Worm (Caenorhabditis elegans): Measurements from ENCODE around the gene F59B10.4.

The F59B10.4 gene

DNA sequence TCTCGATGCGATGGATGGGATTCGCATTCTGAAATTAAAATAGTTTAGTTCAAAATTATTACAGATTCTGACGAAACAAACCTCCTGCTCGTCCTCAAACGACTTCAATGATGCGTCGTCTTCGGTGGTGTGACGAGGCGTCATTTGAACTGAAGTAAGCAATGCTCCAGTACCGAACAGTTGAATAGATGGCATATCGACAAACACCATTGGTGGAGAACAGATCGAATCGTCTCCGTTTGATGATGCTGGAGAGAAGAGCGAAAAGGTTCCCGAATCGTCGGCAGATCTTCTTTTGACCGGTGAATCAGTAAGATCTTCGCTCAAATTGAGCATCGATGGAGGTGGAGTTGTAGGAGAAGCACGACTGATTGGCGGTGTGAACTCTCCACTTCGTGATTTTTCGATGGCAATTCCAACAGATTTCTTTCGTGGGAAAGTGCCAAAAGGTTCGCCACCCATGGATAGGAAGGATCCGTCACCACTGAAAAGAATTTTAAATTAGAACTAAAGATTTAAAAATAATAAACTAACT is 25.5 kb upstream of the F59B10.4 start:
- TF ChIP-seq lin-39 (tag; optimal IDR thresholded peaks at IDR 0.05): no peak
- peak; percentile 95 for TF ChIP-seq ama-1 (optimal IDR thresholded peaks at IDR 0.05)
- TF ChIP-seq ztf-4 (tag; optimal IDR thresholded peaks at IDR 0.05): peak; percentile 26
- no peak for TF ChIP-seq nhr-77 (tag; optimal IDR thresholded peaks at IDR 0.05)
- TF ChIP-seq nhr-237 (tag; optimal IDR thresholded peaks at IDR 0.05): no peak
- no peak for TF ChIP-seq ztf-11 (tag; optimal IDR thresholded peaks at IDR 0.05)
- no peak for TF ChIP-seq nhr-25 (tag; optimal IDR thresholded peaks at IDR 0.05)
- TF ChIP-seq skn-1 (tag; optimal IDR thresholded peaks at IDR 0.05): no peak
- TF ChIP-seq mml-1 (tag; optimal IDR thresholded peaks at IDR 0.05): no peak
- no peak for TF ChIP-seq elt-3 (tag; optimal IDR thresholded peaks at IDR 0.05)
- TF ChIP-seq elt-2 (tag; optimal IDR thresholded peaks at IDR 0.05): no peak
- TF ChIP-seq nhr-12 (tag; optimal IDR thresholded peaks at IDR 0.05): no peak
- TF ChIP-seq jun-1 (tag; optimal IDR thresholded peaks at IDR 0.05): no peak
- TF ChIP-seq fos-1 (tag; optimal IDR thresholded peaks at IDR 0.05): no peak
- no peak for TF ChIP-seq egl-5 (tag; optimal IDR thresholded peaks at IDR 0.05)
- TF ChIP-seq tbx-2 (tag; optimal IDR thresholded peaks at IDR 0.05): peak; percentile 1
- no peak for TF ChIP-seq R02D3.7 (tag; optimal IDR thresholded peaks at IDR 0.05)
- TF ChIP-seq nhr-28 (tag; optimal IDR thresholded peaks at IDR 0.05): no peak
- TF ChIP-seq pha-4 (tag; optimal IDR thresholded peaks at IDR 0.05): no peak
- no peak for TF ChIP-seq egl-27 (tag; optimal IDR thresholded peaks at IDR 0.05)
- TF ChIP-seq aly-2 (tag; optimal IDR thresholded peaks at IDR 0.05): no peak

ce11 chrII:10543457-10544137 is 24.7 kb upstream of the F59B10.4 start:
- TF ChIP-seq R02D3.7 (tag; optimal IDR thresholded peaks at IDR 0.05) (no peak), fkh-10 (GFP tag; optimal IDR thresholded peaks at IDR 0.05) (no peak), fkh-2 (tag; optimal IDR thresholded peaks at IDR 0.05) (no peak), elt-1 (tag; optimal IDR thresholded peaks at IDR 0.05) (peak; percentile 7), nhr-67 (tag; optimal IDR thresholded peaks at IDR 0.05) (no peak), jun-1 (tag; optimal IDR thresholded peaks at IDR 0.05) (peak; percentile 9), ama-1 (optimal IDR thresholded peaks at IDR 0.05) (peak; percentile 47), elt-3 (tag; optimal IDR thresholded peaks at IDR 0.05) (peak in 1 of 3 experiments; percentile 11), sea-2 (GFP tag; optimal IDR thresholded peaks at IDR 0.05) (no peak), unc-39 (tag; optimal IDR thresholded peaks at IDR 0.05) (no peak), pha-4 (tag; optimal IDR thresholded peaks at IDR 0.05) (peak; percentile 27), aly-2 (tag; optimal IDR thresholded peaks at IDR 0.05) (no peak), nhr-25 (tag; optimal IDR thresholded peaks at IDR 0.05) (peak; percentile 8)

DNA sequence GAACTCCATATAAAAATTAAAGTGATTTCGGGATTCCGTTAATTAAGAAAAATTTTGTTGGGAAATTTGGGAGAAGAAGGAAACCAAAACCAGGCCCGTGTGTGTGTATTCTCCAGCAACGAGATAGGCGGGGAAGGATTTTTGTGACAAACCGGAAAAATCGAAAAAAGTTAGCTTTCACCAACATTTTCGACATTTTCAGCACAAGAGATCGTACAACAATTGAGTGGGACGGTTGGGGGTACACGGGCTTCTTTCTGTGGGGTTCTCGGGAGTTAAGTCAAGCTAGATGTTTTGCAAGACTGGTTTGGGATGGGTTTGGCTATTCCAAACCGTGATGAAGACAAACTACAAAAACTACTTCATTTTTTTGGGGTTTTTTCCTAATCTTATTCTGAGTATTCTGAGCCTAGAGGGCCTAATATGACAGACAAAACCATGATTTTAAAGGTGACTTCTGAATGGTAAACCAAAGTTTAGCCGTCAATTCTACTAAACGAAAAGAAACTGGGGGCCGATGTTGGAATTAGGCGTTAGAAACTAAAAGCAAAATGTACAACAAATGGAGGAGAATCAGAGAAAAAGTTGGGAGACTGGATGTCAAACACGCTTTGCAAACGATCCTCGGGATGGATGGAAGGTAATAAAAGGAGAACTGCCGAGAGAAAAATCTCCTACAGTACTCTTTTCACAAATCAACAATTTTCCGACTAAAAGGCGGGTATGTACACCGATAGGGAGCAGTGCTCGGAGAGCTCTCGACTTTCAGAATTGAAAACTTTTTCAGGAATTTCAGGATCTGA is 23.9 kb upstream of the F59B10.4 start:
- no peak for TF ChIP-seq ceh-28 (tag; optimal IDR thresholded peaks at IDR 0.05)
- no peak for TF ChIP-seq unc-39 (tag; optimal IDR thresholded peaks at IDR 0.05)
- peak; percentile 69 for TF ChIP-seq nhr-25 (tag; optimal IDR thresholded peaks at IDR 0.05)
- TF ChIP-seq ztf-4 (tag; optimal IDR thresholded peaks at IDR 0.05): peak; percentile 62
- no peak for TF ChIP-seq nhr-77 (tag; optimal IDR thresholded peaks at IDR 0.05)
- peak; percentile 50 for TF ChIP-seq nhr-23 (tag; optimal IDR thresholded peaks at IDR 0.05)
- peak; percentile 70 for TF ChIP-seq nhr-43 (tag; optimal IDR thresholded peaks at IDR 0.05; ENCODE audit: poor library complexity, severe bottlenecking)
- TF ChIP-seq ama-1 (optimal IDR thresholded peaks at IDR 0.05): peak; percentile 90
- TF ChIP-seq nfya-1 (tag; optimal IDR thresholded peaks at IDR 0.05; ENCODE audit: insufficient read depth): peak; percentile 40
- TF ChIP-seq fkh-10 (GFP tag; optimal IDR thresholded peaks at IDR 0.05): no peak
- no peak for TF ChIP-seq nhr-67 (tag; optimal IDR thresholded peaks at IDR 0.05)
- TF ChIP-seq nhr-11 (tag; optimal IDR thresholded peaks at IDR 0.05): peak; percentile 1
- peak; percentile 12 for TF ChIP-seq jun-1 (tag; optimal IDR thresholded peaks at IDR 0.05)
- no peak for TF ChIP-seq mml-1 (tag; optimal IDR thresholded peaks at IDR 0.05)
- TF ChIP-seq nhr-12 (tag; optimal IDR thresholded peaks at IDR 0.05): no peak

- TF ChIP-seq eor-1 (tag; optimal IDR thresholded peaks at IDR 0.05) (no peak), pha-4 (tag; optimal IDR thresholded peaks at IDR 0.05) (peak; percentile 91), nhr-23 (tag; optimal IDR thresholded peaks at IDR 0.05) (peak; percentile 79), ceh-28 (tag; optimal IDR thresholded peaks at IDR 0.05) (peak; percentile 34), pqm-1 (tag; optimal IDR thresholded peaks at IDR 0.05) (peak; percentile 51), nhr-67 (tag; optimal IDR thresholded peaks at IDR 0.05) (no peak), nhr-76 (tag; optimal IDR thresholded peaks at IDR 0.05) (no peak), ama-1 (optimal IDR thresholded peaks at IDR 0.05) (peak; percentile 97), R02D3.7 (tag; optimal IDR thresholded peaks at IDR 0.05) (peak; percentile 96), lsy-12 (tag; optimal IDR thresholded peaks at IDR 0.05) (peak; percentile 95), ztf-11 (tag; optimal IDR thresholded peaks at IDR 0.05) (no peak), ztf-4 (tag; optimal IDR thresholded peaks at IDR 0.05) (peak; percentile 78), nfya-1 (tag; optimal IDR thresholded peaks at IDR 0.05; ENCODE audit: insufficient read depth) (peak; percentile 66), nhr-25 (tag; optimal IDR thresholded peaks at IDR 0.05) (peak; percentile 62), elt-2 (tag; optimal IDR thresholded peaks at IDR 0.05) (peak; percentile 56), jun-1 (tag; optimal IDR thresholded peaks at IDR 0.05) (peak; percentile 57), snpc-4 (tag; optimal IDR thresholded peaks at IDR 0.05) (no peak), hmg-11 (tag; optimal IDR thresholded peaks at IDR 0.05) (peak; percentile 4), fkh-2 (tag; optimal IDR thresholded peaks at IDR 0.05) (no peak), aly-2 (tag; optimal IDR thresholded peaks at IDR 0.05) (peak; percentile 32), unc-62 (GFP tag; optimal IDR thresholded peaks at IDR 0.05) (no peak), skn-1 (tag; optimal IDR thresholded peaks at IDR 0.05) (peak; percentile 74), egl-5 (tag; optimal IDR thresholded peaks at IDR 0.05) (no peak), nhr-28 (tag; optimal IDR thresholded peaks at IDR 0.05) (peak; percentile 29), tbx-2 (tag; optimal IDR thresholded peaks at IDR 0.05) (peak; percentile 60)
Measured at ce11 chrII:10541923-10542486, 23.1 kb upstream of the F59B10.4 start, which contains the start of gene pro-1. TSS of gene pro-1 (minus strand) at chrII:10541996.
